Worm (Caenorhabditis elegans) whole organism, L2 larva: ENCODE results near the gene fipr-7.

ENCODE experiments used
- C34F6.9 ChIP-seq: fragments of 150-350 bp; optimal IDR thresholded peaks from 2 replicates; lab custom pipeline; 2014; ENCODE audit warnings: missing biosample characterization, missing genetic modification characterization
- F13H6.1 ChIP-seq: sonication (generic microtip); optimal IDR thresholded peaks from 2 replicates; lab custom pipeline; 2016; ENCODE audit warnings: missing genetic modification characterization, missing compliant biosample characterization
- R02D3.7 ChIP-seq: fragments of 150-350 bp; optimal IDR thresholded peaks from 2 replicates; lab custom pipeline; 2014; ENCODE audit warnings: missing biosample characterization, missing genetic modification characterization
- ZK546.5 ChIP-seq: sonication (generic microtip); optimal IDR thresholded peaks from 2 replicates; lab custom pipeline; 2017; ENCODE audit warnings: missing biosample characterization, missing genetic modification characterization
- alr-1 ChIP-seq: fragments of 150-350 bp; optimal IDR thresholded peaks from 2 replicates; lab custom pipeline; 2014; ENCODE audit warnings: missing biosample characterization, missing genetic modification characterization
- aly-2 ChIP-seq: fragments of 150-350 bp; optimal IDR thresholded peaks from 2 replicates; lab custom pipeline; 2014; ENCODE audit warnings: missing biosample characterization, missing genetic modification characterization
- ama-1 ChIP-seq: fragments of 150-350 bp; optimal IDR thresholded peaks from 2 replicates; lab custom pipeline; 2018; ENCODE audit warnings: inconsistent platforms
- blmp-1 ChIP-seq: sonication (generic microtip); optimal IDR thresholded peaks from 2 replicates; lab custom pipeline; 2017; ENCODE audit warnings: missing genetic modification characterization, mild to moderate bottlenecking, missing compliant biosample characterization, antibody characterized with exemption, moderate library complexity; ENCODE audit not compliant: insufficient read depth
- ceh-16 ChIP-seq: fragments of 150-350 bp; optimal IDR thresholded peaks from 2 replicates; lab custom pipeline; 2014; ENCODE audit warnings: missing biosample characterization, missing genetic modification characterization
- ceh-82 ChIP-seq: fragments of 150-350 bp; optimal IDR thresholded peaks from 2 replicates; lab custom pipeline; 2014; ENCODE audit warnings: missing biosample characterization, missing genetic modification characterization
- crh-2 ChIP-seq: sonication (generic microtip); optimal IDR thresholded peaks from 2 replicates; lab custom pipeline; 2017; ENCODE audit warnings: missing biosample characterization, missing genetic modification characterization
- egl-27 ChIP-seq: sonication (generic microtip); optimal IDR thresholded peaks from 3 replicates; lab custom pipeline; 2017; ENCODE audit warnings: missing biosample characterization, missing genetic modification reagents, missing genetic modification characterization
- elt-1 ChIP-seq: fragments of 150-350 bp; optimal IDR thresholded peaks from 2 replicates; lab custom pipeline; 2014; ENCODE audit warnings: missing biosample characterization, missing genetic modification characterization
- elt-3 ChIP-seq: sonication (generic microtip); optimal IDR thresholded peaks from 2 replicates; lab custom pipeline; 2017; ENCODE audit warnings: missing biosample characterization, missing genetic modification characterization
- fos-1 ChIP-seq: fragments of 150-350 bp; optimal IDR thresholded peaks from 2 replicates; lab custom pipeline; 2014; ENCODE audit warnings: missing biosample characterization, missing genetic modification characterization
- gmeb-1 ChIP-seq: fragments of 150-350 bp; optimal IDR thresholded peaks from 2 replicates; lab custom pipeline; 2014; ENCODE audit warnings: missing biosample characterization, missing genetic modification characterization
- lin-39 ChIP-seq: fragments of 150-350 bp; optimal IDR thresholded peaks from 2 replicates; lab custom pipeline; 2014; ENCODE audit warnings: missing biosample characterization, missing genetic modification reagents, missing genetic modification characterization
- lsy-2 ChIP-seq, 2 experiments: fragments of 150-350 bp in 1 of 2; sonication (generic microtip) in 1 of 2; optimal IDR thresholded peaks; 2 replicates each; lab custom pipeline; 2014 to 2017; ENCODE audit warnings: missing biosample characterization in 2 of 2, missing genetic modification characterization in 2 of 2
- mab-5 ChIP-seq: fragments of 150-350 bp; optimal IDR thresholded peaks from 2 replicates; lab custom pipeline; 2014; ENCODE audit warnings: missing biosample characterization, missing genetic modification characterization
- mbf-1 ChIP-seq: sonication (generic microtip); optimal IDR thresholded peaks from 2 replicates; lab custom pipeline; 2017; ENCODE audit warnings: missing biosample characterization, missing genetic modification characterization
- mdl-1 ChIP-seq, 2 experiments: fragments of 150-350 bp in 1 of 2; sonication (generic microtip) in 1 of 2; optimal IDR thresholded peaks; 2 replicates each; lab custom pipeline; 2017; ENCODE audit warnings: missing biosample characterization in 2 of 2, missing genetic modification characterization in 2 of 2
- nhr-10 ChIP-seq: sonication (generic microtip); optimal IDR thresholded peaks from 2 replicates; lab custom pipeline; 2017; ENCODE audit warnings: missing biosample characterization, missing genetic modification characterization
- nhr-11 ChIP-seq: fragments of 150-350 bp; optimal IDR thresholded peaks from 2 replicates; lab custom pipeline; 2014; ENCODE audit warnings: missing biosample characterization, missing genetic modification characterization
- nhr-129 ChIP-seq: fragments of 150-350 bp; optimal IDR thresholded peaks from 2 replicates; lab custom pipeline; 2014; ENCODE audit warnings: missing biosample characterization, missing genetic modification characterization
- nhr-21 ChIP-seq: fragments of 150-350 bp; optimal IDR thresholded peaks from 2 replicates; lab custom pipeline; 2014; ENCODE audit warnings: missing biosample characterization, missing genetic modification characterization
- nhr-237 ChIP-seq: fragments of 150-350 bp; optimal IDR thresholded peaks from 2 replicates; lab custom pipeline; 2014; ENCODE audit warnings: missing biosample characterization, missing genetic modification characterization
- nhr-25 ChIP-seq: fragments of 150-350 bp; sonication (generic microtip); optimal IDR thresholded peaks from 3 replicates; lab custom pipeline; 2014; ENCODE audit warnings: missing biosample characterization, missing genetic modification characterization
- nhr-6 ChIP-seq: fragments of 150-350 bp; optimal IDR thresholded peaks from 2 replicates; lab custom pipeline; 2014; ENCODE audit warnings: missing biosample characterization, missing genetic modification characterization
- nhr-77 ChIP-seq: fragments of 150-350 bp; optimal IDR thresholded peaks from 2 replicates; lab custom pipeline; 2014; ENCODE audit warnings: missing biosample characterization, missing genetic modification characterization
- sem-4 ChIP-seq: fragments of 150-350 bp; optimal IDR thresholded peaks from 2 replicates; lab custom pipeline; 2014; ENCODE audit warnings: missing biosample characterization, missing genetic modification reagents, missing genetic modification characterization
- skn-1 ChIP-seq: sonication (generic microtip); optimal IDR thresholded peaks from 2 replicates; lab custom pipeline; 2017; ENCODE audit warnings: missing biosample characterization, missing genetic modification characterization
- sma-3 ChIP-seq: sonication (generic microtip); optimal IDR thresholded peaks from 2 replicates; lab custom pipeline; 2016; ENCODE audit warnings: missing genetic modification reagents, missing genetic modification characterization, missing compliant biosample characterization
- sma-9 ChIP-seq, 2 experiments: fragments of 150-350 bp in 1 of 2; sonication (generic microtip) in 1 of 2; optimal IDR thresholded peaks; 2 replicates each; lab custom pipeline; 2014 to 2016; ENCODE audit warnings: missing genetic modification characterization in 2 of 2, mild to moderate bottlenecking in 1 of 2, missing biosample characterization in 1 of 2, missing compliant biosample characterization in 1 of 2, missing genetic modification reagents in 1 of 2, moderate library complexity in 1 of 2
- snpc-4 ChIP-seq: fragments of 150-350 bp; optimal IDR thresholded peaks from 2 replicates; lab custom pipeline; 2014; ENCODE audit warnings: missing biosample characterization, missing genetic modification characterization
- unc-39 ChIP-seq: fragments of 150-350 bp; optimal IDR thresholded peaks from 2 replicates; lab custom pipeline; 2014; ENCODE audit warnings: missing biosample characterization, missing genetic modification characterization
- unc-55 ChIP-seq: fragments of 150-350 bp; sonication (generic microtip); optimal IDR thresholded peaks from 3 replicates; lab custom pipeline; 2014; ENCODE audit warnings: missing biosample characterization, missing genetic modification reagents, missing genetic modification characterization
- unc-62 ChIP-seq: fragments of 150-350 bp; optimal IDR thresholded peaks from 2 replicates; lab custom pipeline; 2014; ENCODE audit warnings: missing biosample characterization, missing genetic modification reagents, missing genetic modification characterization
- zag-1 ChIP-seq: fragments of 150-350 bp; optimal IDR thresholded peaks from 2 replicates; lab custom pipeline; 2014; ENCODE audit warnings: missing biosample characterization, missing genetic modification characterization
- ztf-1 ChIP-seq: fragments of 200-800 bp; sonication (Bioruptor generic); conservative IDR thresholded peaks from 2 replicates; pipeline ENCODE4 v1.3.6; 2022; ENCODE audit warnings: missing genetic modification characterization, missing compliant biosample characterization
- ztf-4 ChIP-seq: fragments of 150-350 bp; optimal IDR thresholded peaks from 2 replicates; lab custom pipeline; 2014; ENCODE audit warnings: missing biosample characterization, missing genetic modification characterization

The fipr-7 gene

DNA sequence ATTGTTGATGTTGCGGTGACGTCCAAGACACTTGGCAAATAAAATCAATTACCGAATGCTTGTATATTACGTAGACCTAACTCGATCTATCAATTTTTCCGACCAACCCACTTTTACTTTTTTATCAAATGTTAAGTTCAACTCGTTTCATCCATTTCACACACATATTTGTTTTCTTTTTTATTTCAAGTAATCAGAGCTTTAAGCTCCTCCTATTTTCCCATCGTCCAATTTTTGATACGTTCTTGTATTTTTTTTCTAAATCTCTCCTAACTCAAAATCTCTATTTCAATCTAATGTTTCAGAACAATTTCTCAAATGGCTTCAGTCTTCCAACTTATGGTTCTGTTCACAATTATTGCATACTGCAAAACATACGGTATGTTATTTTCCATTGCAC lies 31.2 kb upstream of the fipr-7 start, which contains the start of gene ZK856.6:
Gene ZK856.6, plus strand, starts transcription at position 301 of the 400 bp plus-strand sequence.
- TF ChIP-seq ZK546.5 (tag; lab: Kevin White, UChicago) (no peak), nhr-25 (no peak), sem-4 (tag; lab: Kevin White, UChicago) (no peak), elt-1 (tag; lab: Kevin White, UChicago) (no peak), zag-1 (tag; lab: Kevin White, UChicago) (no peak), nhr-11 (tag; lab: Kevin White, UChicago) (no peak), sma-3 (GFP tag; lab: Kevin White, UChicago) (no peak), elt-3 (tag; lab: Kevin White, UChicago) (no peak), nhr-10 (tag; lab: Kevin White, UChicago) (no peak), unc-62 (GFP tag; lab: Kevin White, UChicago) (no peak), F13H6.1 (tag; lab: Kevin White, UChicago) (no peak)

- TF ChIP-seq crh-2 (peak; percentile 37), nhr-25 (peak; percentile 25), unc-62 (GFP tag; lab: Kevin White, UChicago) (no peak), lsy-2 (tag; optimal IDR thresholded peaks at IDR 0.05; lab: Kevin White, UChicago) (peak in 1 of 2 experiments; percentile 11), egl-27 (tag; lab: Kevin White, UChicago) (no peak), sma-9 (GFP tag; optimal IDR thresholded peaks at IDR 0.05; lab: Kevin White, UChicago) (no peak), sma-9 (tag; optimal IDR thresholded peaks at IDR 0.05; lab: Kevin White, UChicago) (no peak), mbf-1 (tag; lab: Kevin White, UChicago) (no peak), ztf-4 (tag; lab: Kevin White, UChicago) (no peak)
These were observed 27.7 kb upstream of the fipr-7 start, which contains the start of gene ZK856.7 for ce11 chrV:10201913-10202312. Gene ZK856.7 (plus strand): TSS chrV:10202098.

ce11 chrV:10202340-10202739 lies 27.3 kb upstream of the fipr-7 start:
- TF ChIP-seq ztf-4 (tag; lab: Kevin White, UChicago) (no peak), C34F6.9 (tag; lab: Kevin White, UChicago) (no peak), nhr-77 (tag; lab: Kevin White, UChicago) (no peak)

ce11 chrV:10203435-10204009 lies 26.1 kb upstream of the fipr-7 start, which contains the start of gene chpf-1:
Gene chpf-1 (minus strand): TSS chrV:10203485.
- peak; percentile 17 for TF ChIP-seq ama-1 (lab: Kevin White, UChicago)
- TF ChIP-seq sma-9 (GFP tag; optimal IDR thresholded peaks at IDR 0.05; lab: Kevin White, UChicago) = peak; percentile 2
- no peak for TF ChIP-seq sma-9 (tag; optimal IDR thresholded peaks at IDR 0.05; lab: Kevin White, UChicago)
- TF ChIP-seq blmp-1 (tag; lab: Kevin White, UChicago) = peak; percentile 59
- peak in 1 of 2 experiments; percentile 0 for TF ChIP-seq lsy-2 (tag; optimal IDR thresholded peaks at IDR 0.05; lab: Kevin White, UChicago)
- TF ChIP-seq nhr-237 (tag; lab: Kevin White, UChicago) = no peak
- TF ChIP-seq mbf-1 (tag; lab: Kevin White, UChicago) = no peak
- peak; percentile 14 for TF ChIP-seq nhr-129 (tag; lab: Kevin White, UChicago)
- TF ChIP-seq ceh-16 = no peak
- peak; percentile 70 for TF ChIP-seq fos-1
- no peak for TF ChIP-seq gmeb-1 (tag; lab: Kevin White, UChicago)
- no peak for TF ChIP-seq lin-39 (tag; lab: Kevin White, UChicago)
- peak; percentile 76 for TF ChIP-seq crh-2
- TF ChIP-seq, all 48 proteins: peak for 7

DNA sequence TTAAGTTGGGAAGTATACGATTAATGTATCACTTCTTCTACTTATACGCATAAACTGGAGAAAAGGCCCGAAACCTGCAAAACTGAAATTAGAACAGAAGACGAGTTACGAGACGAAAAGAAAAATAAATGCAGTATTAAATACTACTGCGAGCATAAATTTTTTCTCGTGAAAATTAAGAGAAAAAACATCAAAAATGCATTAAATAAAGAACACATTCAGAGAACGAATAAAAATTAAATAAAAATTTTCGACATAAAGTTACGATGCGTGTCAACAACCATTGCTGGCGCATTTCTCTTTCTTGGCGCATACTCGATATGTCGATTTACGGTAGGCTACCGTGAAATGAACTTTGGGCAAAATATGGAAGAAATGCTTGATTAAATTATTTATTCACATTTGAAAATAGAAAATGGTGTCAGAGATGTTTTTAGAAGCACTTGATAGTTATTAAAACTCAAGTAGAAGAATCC lies 24.7 kb upstream of the fipr-7 start, which contains the start of the genes ZK856.19 and ZK856.11:
Gene ZK856.19, minus strand, starts transcription at position 51 of the 476 bp plus-strand sequence.
Gene ZK856.11, minus strand, starts transcription at position 76 of the 476 bp plus-strand sequence.
- TF ChIP-seq nhr-10 (tag; lab: Kevin White, UChicago) = no peak
- TF ChIP-seq C34F6.9 (tag; lab: Kevin White, UChicago) = peak; percentile 86
- no peak for TF ChIP-seq elt-1 (tag; lab: Kevin White, UChicago)
- peak; percentile 52 for TF ChIP-seq R02D3.7 (tag; lab: Kevin White, UChicago)
- peak; percentile 72 for TF ChIP-seq unc-55 (GFP tag; lab: Kevin White, UChicago)
- TF ChIP-seq lsy-2 (tag; optimal IDR thresholded peaks at IDR 0.05; lab: Kevin White, UChicago) = peak; percentile 67 to 89
- TF ChIP-seq unc-62 (GFP tag; lab: Kevin White, UChicago) = no peak
- peak; percentile 80 for TF ChIP-seq gmeb-1 (tag; lab: Kevin White, UChicago)
- TF ChIP-seq nhr-129 (tag; lab: Kevin White, UChicago) = peak; percentile 43
- no peak for TF ChIP-seq lin-39 (tag; lab: Kevin White, UChicago)
- peak; percentile 76 for TF ChIP-seq crh-2
- no peak for TF ChIP-seq unc-39
- no peak for TF ChIP-seq zag-1 (tag; lab: Kevin White, UChicago)
- TF ChIP-seq ZK546.5 (tag; lab: Kevin White, UChicago) = no peak
- TF ChIP-seq skn-1 = no peak
- no peak for TF ChIP-seq F13H6.1 (tag; lab: Kevin White, UChicago)
- no peak for TF ChIP-seq nhr-6
- no peak for TF ChIP-seq alr-1 (tag; lab: Kevin White, UChicago)
- TF ChIP-seq nhr-237 (tag; lab: Kevin White, UChicago) = no peak
- TF ChIP-seq snpc-4 (tag; lab: Kevin White, UChicago) = no peak
- TF ChIP-seq nhr-25 = peak; percentile 66
- TF ChIP-seq sem-4 (tag; lab: Kevin White, UChicago) = peak; percentile 21
- TF ChIP-seq ama-1 (lab: Kevin White, UChicago) = peak; percentile 25
- no peak for TF ChIP-seq ceh-82 (tag; lab: Kevin White, UChicago)
- peak; percentile 37 for TF ChIP-seq mab-5
- TF ChIP-seq nhr-21 (tag; lab: Kevin White, UChicago) = peak; percentile 41
- TF ChIP-seq mdl-1 (tag; optimal IDR thresholded peaks at IDR 0.05; lab: Kevin White, UChicago) = no peak
- TF ChIP-seq aly-2 (tag; lab: Kevin White, UChicago) = no peak
- TF ChIP-seq nhr-77 (tag; lab: Kevin White, UChicago) = no peak
- no peak for TF ChIP-seq nhr-11 (tag; lab: Kevin White, UChicago)
- no peak for TF ChIP-seq ztf-1
- no peak for TF ChIP-seq elt-3 (tag; lab: Kevin White, UChicago)
